Fruit fly (Drosophila melanogaster): ENCODE results near the gene Tak1.
A peak's percentile ranks its signal among the peaks of the same experiment; 100 is the strongest.

- TF ChIP-seq CG2712 (tag; optimal IDR thresholded peaks at IDR 0.05) = peak; percentile 52
- TF ChIP-seq ase (GFP tag; IDR thresholded peaks at IDR 0.05) = no peak
- TF ChIP-seq lmd (GFP tag; IDR thresholded peaks at IDR 0.05) = no peak
- TF ChIP-seq nmo (GFP tag; optimal IDR thresholded peaks at IDR 0.05) = peak; percentile 50
- no peak for TF ChIP-seq Hmx (GFP tag; optimal IDR thresholded peaks at IDR 0.05)
- no peak for TF ChIP-seq CG12744 (GFP tag; optimal IDR thresholded peaks at IDR 0.05)
- TF ChIP-seq CG2116 (GFP tag; optimal IDR thresholded peaks at IDR 0.05) = no peak
- TF ChIP-seq kah (GFP tag; optimal IDR thresholded peaks at IDR 0.05) = no peak
- peak; percentile 55 for TF ChIP-seq CG7839 (tag; optimal IDR thresholded peaks at IDR 0.05)
- TF ChIP-seq Bgb (GFP tag; IDR thresholded peaks at IDR 0.05; ENCODE audit: partially characterized antibody) = no peak
- no peak for TF ChIP-seq CG7745 (tag; optimal IDR thresholded peaks at IDR 0.05)
Measured at dm6 chrX:20501040-20501609, 23.6 kb downstream of the Tak1 start.
